Worm (Caenorhabditis elegans) whole organism, L1 larva: ENCODE measurements around the gene str-178.

Experiments
- fos-1 ChIP-seq: fragments of 150-350 bp; optimal IDR thresholded peaks from 2 replicates; lab custom pipeline; 2014; ENCODE audit warnings: missing biosample characterization, missing genetic modification characterization
- mef-2 ChIP-seq: fragments of 150-350 bp; optimal IDR thresholded peaks from 2 replicates; lab custom pipeline; 2014; ENCODE audit warnings: missing biosample characterization, missing genetic modification characterization
- snpc-4 ChIP-seq: fragments of 150-350 bp; optimal IDR thresholded peaks from 2 replicates; lab custom pipeline; 2014; ENCODE audit warnings: missing biosample characterization, missing genetic modification characterization
- swsn-7 ChIP-seq: sonication (generic microtip); optimal IDR thresholded peaks from 2 replicates; lab custom pipeline; 2016; ENCODE audit warnings: missing genetic modification characterization, missing compliant biosample characterization
- unc-62 ChIP-seq: fragments of 150-350 bp; optimal IDR thresholded peaks from 2 replicates; lab custom pipeline; 2014; ENCODE audit warnings: missing biosample characterization, missing genetic modification reagents, missing genetic modification characterization

DNA sequence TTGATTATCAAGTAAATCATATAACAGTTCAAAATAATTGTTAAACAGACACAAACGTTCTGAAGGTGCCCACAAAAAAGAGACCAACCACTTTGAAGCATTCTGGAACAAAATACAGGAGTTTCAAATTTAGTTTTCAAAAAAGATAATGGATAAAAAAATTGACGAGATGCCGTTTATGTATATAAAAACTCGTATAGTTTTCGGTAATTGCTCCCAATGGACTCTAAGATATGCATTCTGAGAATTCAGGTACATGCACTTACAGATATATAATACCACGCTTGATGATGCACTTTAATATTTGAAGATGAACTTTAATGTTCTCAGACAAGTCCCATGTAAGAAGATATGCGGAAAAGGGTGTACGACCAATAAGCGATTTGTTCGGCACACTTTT lies 2.3 kb upstream of the str-178 start, which contains the start of gene str-181:
- no peak for TF ChIP-seq mef-2 (tag; lab: Kevin White, UChicago)
- TF ChIP-seq fos-1 (tag; lab: Kevin White, UChicago): no peak
- no peak for TF ChIP-seq swsn-7 (tag; lab: Kevin White, UChicago)
- TF ChIP-seq snpc-4 (tag; lab: Kevin White, UChicago): no peak
- no peak for TF ChIP-seq unc-62
